Worm (Caenorhabditis elegans) whole organism, L3 larva: ENCODE results near the gene zyg-9.

Source experiments
- ceh-16 ChIP-seq: sonication (generic microtip); optimal IDR thresholded peaks from 2 replicates; lab custom pipeline; 2017; ENCODE audit warnings: missing biosample characterization, missing genetic modification characterization
- ceh-82 ChIP-seq: fragments of 150-350 bp; optimal IDR thresholded peaks from 2 replicates; lab custom pipeline; 2014; ENCODE audit warnings: missing biosample characterization, missing genetic modification characterization
- egl-27 ChIP-seq: sonication (generic microtip); optimal IDR thresholded peaks from 4 replicates; lab custom pipeline; 2017; ENCODE audit warnings: missing biosample characterization, missing genetic modification reagents, missing genetic modification characterization
- fos-1 ChIP-seq: fragments of 150-350 bp; optimal IDR thresholded peaks from 2 replicates; lab custom pipeline; 2014; ENCODE audit warnings: missing biosample characterization, missing genetic modification characterization
- lin-15B ChIP-seq: fragments of 150-350 bp; optimal IDR thresholded peaks from 2 replicates; lab custom pipeline; 2014; ENCODE audit warnings: missing biosample characterization, missing genetic modification characterization
- nhr-25 ChIP-seq: sonication (generic microtip); optimal IDR thresholded peaks from 2 replicates; lab custom pipeline; 2017; ENCODE audit warnings: missing biosample characterization, missing genetic modification characterization
- nhr-76 ChIP-seq: fragments of 150-350 bp; sonication (generic microtip); optimal IDR thresholded peaks from 5 replicates; lab custom pipeline; 2014; ENCODE audit warnings: missing biosample characterization, missing genetic modification characterization
- snpc-4 ChIP-seq: fragments of 150-350 bp; optimal IDR thresholded peaks from 2 replicates; lab custom pipeline; 2014; ENCODE audit warnings: missing biosample characterization, missing genetic modification characterization

DNA sequence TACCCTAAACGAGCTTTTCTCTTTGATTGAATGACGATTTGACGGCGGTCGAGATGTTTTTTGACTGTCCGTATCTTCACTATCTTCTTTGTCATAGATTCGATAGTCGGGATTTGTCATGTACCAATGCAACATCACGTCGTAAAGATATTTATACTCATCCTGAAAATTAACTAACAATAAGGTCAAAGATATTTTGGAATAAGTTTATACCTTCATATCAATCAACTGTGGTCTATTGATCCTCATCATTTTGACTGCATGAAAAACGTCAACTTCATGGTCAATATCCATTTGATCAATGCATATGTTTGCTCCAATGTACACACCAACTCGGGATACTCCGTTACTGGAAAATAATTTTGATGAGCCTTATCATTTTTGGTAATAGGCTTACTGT is 30.5 kb downstream of the zyg-9 start:
- TF ChIP-seq snpc-4 (tag; lab: Kevin White, UChicago) (no peak), nhr-25 (no peak), ceh-82 (tag; lab: Kevin White, UChicago) (no peak), egl-27 (tag; lab: Kevin White, UChicago) (no peak), ceh-16 (tag; lab: Kevin White, UChicago) (no peak), nhr-76 (no peak), fos-1 (tag; lab: Kevin White, UChicago) (no peak), lin-15B (tag; lab: Kevin White, UChicago) (no peak)
